Worm (Caenorhabditis elegans) whole organism, midembryonic: ENCODE results near the gene tmed-1.

Experiments
- T22C8.4 ChIP-seq: fragments of 200-800 bp; sonication (Bioruptor generic); IDR thresholded peaks from 2 replicates; pipeline ENCODE4 v1.3.6; 2022; ENCODE audit warnings: missing genetic modification characterization, missing compliant biosample characterization
- cog-1 ChIP-seq: sonication (generic microtip); optimal IDR thresholded peaks from 2 replicates; lab custom pipeline; 2016; ENCODE audit warnings: missing genetic modification characterization, missing compliant biosample characterization
- flt-1 ChIP-seq: fragments of 200-800 bp; sonication (Bioruptor generic); IDR thresholded peaks from 2 replicates; pipeline ENCODE4 v1.3.6; 2022; ENCODE audit warnings: missing genetic modification characterization, missing compliant biosample characterization
- klf-2 ChIP-seq: fragments of 200-800 bp; sonication (Bioruptor generic); conservative IDR thresholded peaks from 2 replicates; pipeline ENCODE4 v1.3.6; 2022; ENCODE audit warnings: missing genetic modification reagents, missing genetic modification characterization, missing compliant biosample characterization
- med-1 ChIP-seq: sonication (generic microtip); optimal IDR thresholded peaks from 2 replicates; lab custom pipeline; 2017; ENCODE audit warnings: missing genetic modification characterization, mild to moderate bottlenecking, missing compliant biosample characterization, antibody characterized with exemption, missing genetic modification reagents; ENCODE audit not compliant: insufficient read depth
- ref-1 ChIP-seq: fragments of 200-800 bp; sonication (Bioruptor generic); conservative IDR thresholded peaks from 2 replicates; pipeline ENCODE4 v1.3.6; 2022; ENCODE audit warnings: missing genetic modification reagents, missing genetic modification characterization, missing compliant biosample characterization
- tab-1 ChIP-seq: fragments of 200-800 bp; sonication (Bioruptor generic); IDR thresholded peaks from 2 replicates; pipeline ENCODE4 v1.3.6; 2022; ENCODE audit warnings: missing genetic modification characterization, missing compliant biosample characterization
- ztf-23 ChIP-seq: fragments of 200-800 bp; sonication (Bioruptor generic); IDR thresholded peaks from 2 replicates; pipeline ENCODE4 v1.3.6; 2022; ENCODE audit warnings: missing genetic modification reagents, missing genetic modification characterization, missing compliant biosample characterization
- ztf-29 ChIP-seq: fragments of 200-800 bp; sonication (Bioruptor generic); IDR thresholded peaks from 2 replicates; pipeline ENCODE4 v1.3.6; 2022; ENCODE audit warnings: missing genetic modification reagents, missing genetic modification characterization, missing compliant biosample characterization

DNA sequence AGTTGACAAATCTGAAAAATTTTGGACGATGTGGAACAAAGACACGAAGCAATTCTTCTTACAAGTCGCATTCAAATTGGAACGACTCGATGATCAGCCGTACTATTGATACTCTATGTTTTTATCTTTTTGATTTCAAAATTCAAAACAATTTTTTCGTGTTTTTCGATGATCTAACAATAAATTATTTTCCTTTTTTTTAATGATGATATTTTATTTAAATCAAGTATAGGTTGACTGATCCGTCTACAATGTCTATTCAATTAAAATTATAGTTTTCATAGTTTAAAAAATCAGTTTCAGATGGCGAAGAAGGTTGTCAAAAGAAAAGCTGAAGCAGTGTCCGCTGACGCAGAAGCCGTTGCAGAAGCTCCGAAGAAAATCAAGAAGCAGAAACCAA is 7.2 kb upstream of the tmed-1 start, which contains the start of gene rbm-34:
- TF ChIP-seq cog-1 (no peak), flt-1 (GFP tag; lab: Robert Waterston, UW) (no peak), tab-1 (GFP tag; lab: Robert Waterston, UW) (no peak), T22C8.4 (GFP tag; lab: Robert Waterston, UW) (no peak), ref-1 (GFP tag; lab: Robert Waterston, UW) (no peak), med-1 (no peak), ztf-23 (GFP tag; lab: Robert Waterston, UW) (no peak), klf-2 (no peak), ztf-29 (no peak)
